Worm (Caenorhabditis elegans) whole organism, L4 larva: ENCODE results near the gene acp-2.

Experiments
- Y48G9A.11 ChIP-seq: fragments of 200-800 bp; sonication (Bioruptor generic); IDR thresholded peaks from 2 replicates; pipeline ENCODE4 v1.3.6; 2022; ENCODE audit warnings: missing genetic modification reagents, missing genetic modification characterization, missing compliant biosample characterization
- ZK546.5 ChIP-seq, 2 experiments: sonication (generic microtip); optimal IDR thresholded peaks; 2 replicates each; lab custom pipeline; 2017; ENCODE audit warnings: missing biosample characterization in 2 of 2, missing genetic modification characterization in 2 of 2
- nhr-111 ChIP-seq: fragments of 200-800 bp; sonication (Bioruptor generic); optimal IDR thresholded peaks from 2 replicates; lab custom pipeline; 2018; ENCODE audit warnings: mild to moderate bottlenecking, missing genetic modification characterization, missing compliant biosample characterization

- TF ChIP-seq Y48G9A.11 (no peak), nhr-111 (GFP tag; lab: Kevin White, UChicago) (no peak), ZK546.5 (tag; optimal IDR thresholded peaks at IDR 0.05; lab: Kevin White, UChicago) (no peak)
These were observed 22.7 kb upstream of the acp-2 start, which contains the start of gene F22B5.5 for ce11 chrII:8454513-8454912.
